Fruit fly (Drosophila melanogaster): ENCODE data around the gene Ulp1.

Ulp1 gene

DNA sequence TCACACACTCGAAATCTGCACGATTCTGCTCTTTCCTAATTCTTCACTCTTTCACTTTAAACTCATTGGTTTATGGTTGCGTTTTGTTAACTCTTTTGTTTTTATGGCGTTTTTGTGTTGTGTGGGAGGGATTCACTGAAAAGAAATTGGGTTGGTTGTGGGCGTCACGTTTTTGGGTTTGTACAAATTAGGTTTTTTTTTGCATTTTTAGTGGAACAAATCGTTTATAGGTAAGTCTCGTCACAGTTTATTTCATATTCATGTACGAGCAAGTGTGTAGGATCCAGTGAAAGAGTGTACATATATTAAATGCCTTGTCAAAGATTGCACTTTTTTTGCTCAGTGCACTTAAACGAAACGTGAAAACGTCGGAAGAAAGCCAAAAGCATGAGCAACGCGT, 43.3 kb downstream of the Ulp1 start (continued):
- peak; percentile 41 for TF ChIP-seq CG2678 (tag; optimal IDR thresholded peaks at IDR 0.05)
- TF ChIP-seq Asciz (GFP tag; optimal IDR thresholded peaks at IDR 0.05), result no peak
- no peak for TF ChIP-seq Nf-YA (GFP tag; IDR thresholded peaks at IDR 0.05)
- no peak for TF ChIP-seq CG1792 (GFP tag; optimal IDR thresholded peaks at IDR 0.05)
- TF ChIP-seq zen (tag; optimal IDR thresholded peaks at IDR 0.05), result no peak
- TF ChIP-seq unc-4 (GFP tag; IDR thresholded peaks at IDR 0.05; ENCODE audit: partially characterized antibody), result no peak
- TF ChIP-seq NK7.1 (GFP tag; optimal IDR thresholded peaks at IDR 0.05), result no peak
- TF ChIP-seq hb (GFP tag; IDR thresholded peaks at IDR 0.05; ENCODE audit: partially characterized antibody), result no peak
- TF ChIP-seq CG4730 (GFP tag; IDR thresholded peaks at IDR 0.05), result no peak
- peak; percentile 45 for TF ChIP-seq CG15269 (tag; optimal IDR thresholded peaks at IDR 0.05)
- no peak for TF ChIP-seq CG7271 (tag; optimal IDR thresholded peaks at IDR 0.05)
- TF ChIP-seq Blimp-1 (GFP tag; optimal IDR thresholded peaks at IDR 0.05), result peak; percentile 4
- no peak for TF ChIP-seq CG17361 (GFP tag; IDR thresholded peaks at IDR 0.05)
- TF ChIP-seq CG30403 (GFP tag; optimal IDR thresholded peaks at IDR 0.05), result peak; percentile 57
- no peak for TF ChIP-seq Lhr (GFP tag; optimal IDR thresholded peaks at IDR 0.05)
- no peak for TF ChIP-seq CG4404 (GFP tag; IDR thresholded peaks at IDR 0.05)
- TF ChIP-seq ind (GFP tag; optimal IDR thresholded peaks at IDR 0.05), result peak; percentile 31
- TF ChIP-seq unpg (GFP tag; optimal IDR thresholded peaks at IDR 0.05), result peak; percentile 23
- TF ChIP-seq CG3407 (GFP tag; optimal IDR thresholded peaks at IDR 0.05), result no peak
- no peak for TF ChIP-seq maf-S (GFP tag; optimal IDR thresholded peaks at IDR 0.05)
- no peak for TF ChIP-seq CG12744 (GFP tag; optimal IDR thresholded peaks at IDR 0.05)
- no peak for TF ChIP-seq CG10321 (GFP tag; IDR thresholded peaks at IDR 0.05)
- TF ChIP-seq HLHmδ (GFP tag; optimal IDR thresholded peaks at IDR 0.05), result no peak
- no peak for TF ChIP-seq Side (GFP tag; optimal IDR thresholded peaks at IDR 0.05)
- TF ChIP-seq slou (GFP tag; optimal IDR thresholded peaks at IDR 0.05), result no peak
- no peak for TF ChIP-seq HmgZ (tag; optimal IDR thresholded peaks at IDR 0.05)
- TF ChIP-seq Abd-B (GFP tag; optimal IDR thresholded peaks at IDR 0.05), result no peak
- TF ChIP-seq CG10979 (tag; optimal IDR thresholded peaks at IDR 0.05), result no peak
- no peak for TF ChIP-seq toy (GFP tag; IDR thresholded peaks at IDR 0.05)
- no peak for TF ChIP-seq CG15073 (GFP tag; optimal IDR thresholded peaks at IDR 0.05)
- peak; percentile 8 for TF ChIP-seq Med (GFP tag)
- TF ChIP-seq z (GFP tag; IDR thresholded peaks at IDR 0.05), result no peak
- TF ChIP-seq danr (GFP tag; IDR thresholded peaks at IDR 0.05), result no peak
- TF ChIP-seq pb (GFP tag; optimal IDR thresholded peaks at IDR 0.05), result no peak
- TF ChIP-seq ken (GFP tag; IDR thresholded peaks at IDR 0.05), result 0 out of 3 replicates have a peak, but pooled peaks have one; percentile 30
- no peak for TF ChIP-seq CG10462 (GFP tag; optimal IDR thresholded peaks at IDR 0.05)
- peak; percentile 13 for TF ChIP-seq CG5180 (GFP tag; optimal IDR thresholded peaks at IDR 0.05)
- TF ChIP-seq CG17359 (tag; optimal IDR thresholded peaks at IDR 0.05), result peak; percentile 43
- TF ChIP-seq exex (tag; optimal IDR thresholded peaks at IDR 0.05), result no peak
- no peak for TF ChIP-seq eyg (GFP tag; optimal IDR thresholded peaks at IDR 0.05)
- TF ChIP-seq amos (GFP tag; IDR thresholded peaks at IDR 0.05; ENCODE audit: partially characterized antibody), result no peak
- no peak for TF ChIP-seq tna (GFP tag; IDR thresholded peaks at IDR 0.05; ENCODE audit: partially characterized antibody)
- TF ChIP-seq lab (GFP tag; optimal IDR thresholded peaks at IDR 0.05), result peak; percentile 30
- TF ChIP-seq onecut (GFP tag; IDR thresholded peaks at IDR 0.05), result no peak
- no peak for TF ChIP-seq Lpt (GFP tag; optimal IDR thresholded peaks at IDR 0.05)
- TF ChIP-seq gfzf (GFP tag; optimal IDR thresholded peaks at IDR 0.05), result no peak
- TF ChIP-seq trh (GFP tag; optimal IDR thresholded peaks at IDR 0.05), result no peak
- TF ChIP-seq ap (GFP tag; IDR thresholded peaks at IDR 0.05), result no peak
- TF ChIP-seq fd96Cb (tag; optimal IDR thresholded peaks at IDR 0.05), result no peak
- TF ChIP-seq CG11723 (GFP tag; optimal IDR thresholded peaks at IDR 0.05), result no peak
- TF ChIP-seq Doc2 (GFP tag; IDR thresholded peaks at IDR 0.05), result no peak
- TF ChIP-seq Bteb2 (GFP tag; optimal IDR thresholded peaks at IDR 0.05), result no peak

Measured in whole organism, embryonic.